Fruit fly (Drosophila melanogaster) whole organism, pupa: ENCODE results near the gene rk.
A peak's percentile ranks its signal among the peaks of the same experiment; 100 is the strongest.

Source experiments
- CG10348 ChIP-seq: fragments of 200-800 bp; sonication (Bioruptor generic); IDR thresholded peaks from 2 replicates; pipeline ENCODE4 v1.3.6; 2022; ENCODE audit warnings: missing biosample characterization, missing genetic modification characterization
- CG12605 ChIP-seq: fragments of 200-800 bp; sonication (Bioruptor generic); IDR thresholded peaks from 2 replicates; pipeline ENCODE4 v1.3.6; 2022; ENCODE audit warnings: missing biosample characterization, missing genetic modification characterization
- CG13204 ChIP-seq: fragments of 200-800 bp; sonication (Bioruptor generic); optimal IDR thresholded peaks from 2 replicates; lab custom pipeline; 2018; ENCODE audit warnings: missing biosample characterization, mild to moderate bottlenecking, missing genetic modification characterization, moderate library complexity
- CG14655 ChIP-seq: fragments of 200-800 bp; sonication (Bioruptor generic); optimal IDR thresholded peaks from 3 replicates; lab custom pipeline; 2017; ENCODE audit warnings: mild to moderate bottlenecking, missing biosample characterization, missing genetic modification reagents, missing genetic modification characterization
- CG15710 ChIP-seq: fragments of 200-800 bp; sonication (Bioruptor generic); optimal IDR thresholded peaks from 2 replicates; lab custom pipeline; 2018; ENCODE audit warnings: missing biosample characterization, mild to moderate bottlenecking, missing genetic modification characterization, moderate library complexity
- CG17806 ChIP-seq: fragments of 200-800 bp; sonication (Bioruptor generic); optimal IDR thresholded peaks from 2 replicates; lab custom pipeline; 2018; ENCODE audit warnings: missing biosample characterization, mild to moderate bottlenecking, missing genetic modification characterization, moderate library complexity
- CG32121 ChIP-seq: fragments of 200-800 bp; sonication (Bioruptor generic); IDR thresholded peaks from 2 replicates; pipeline ENCODE4 v1.3.6; 2022; ENCODE audit warnings: missing biosample characterization, missing genetic modification characterization
- CG34367 ChIP-seq: fragments of 200-800 bp; sonication (Bioruptor generic); optimal IDR thresholded peaks from 2 replicates; lab custom pipeline; 2018; ENCODE audit warnings: missing biosample characterization, mild to moderate bottlenecking, missing genetic modification characterization
- CG4496 ChIP-seq: fragments of 200-800 bp; sonication (Bioruptor generic); IDR thresholded peaks from 3 replicates; pipeline ENCODE4 v1.3.6; 2022; ENCODE audit warnings: missing biosample characterization, missing genetic modification characterization
- CG8159 ChIP-seq: fragments of 200-800 bp; sonication (Bioruptor generic); optimal IDR thresholded peaks from 3 replicates; lab custom pipeline; 2018; ENCODE audit warnings: missing biosample characterization, mild to moderate bottlenecking, missing genetic modification characterization, moderate library complexity
- CG8301 ChIP-seq: fragments of 200-800 bp; sonication (Bioruptor generic); optimal IDR thresholded peaks from 2 replicates; lab custom pipeline; 2018; ENCODE audit warnings: missing biosample characterization, mild to moderate bottlenecking, missing genetic modification characterization
- CG9948 ChIP-seq: fragments of 200-800 bp; sonication (Bioruptor generic); optimal IDR thresholded peaks from 2 replicates; lab custom pipeline; 2018; ENCODE audit warnings: missing biosample characterization, mild to moderate bottlenecking, missing genetic modification characterization, moderate library complexity
- D1 ChIP-seq: fragments of 200-800 bp; sonication (Bioruptor generic); optimal IDR thresholded peaks from 2 replicates; lab custom pipeline; 2018; ENCODE audit warnings: missing biosample characterization, mild to moderate bottlenecking, missing genetic modification characterization, moderate library complexity
- EcR ChIP-seq: fragments of 200-800 bp; sonication (Bioruptor generic); optimal IDR thresholded peaks from 3 replicates; lab custom pipeline; 2019; ENCODE audit warnings: missing biosample characterization, missing genetic modification characterization, mild to moderate bottlenecking, moderate library complexity, missing genetic modification reagents
- Ets98B ChIP-seq: fragments of 200-800 bp; sonication (Bioruptor generic); IDR thresholded peaks from 2 replicates; pipeline ENCODE4 v1.3.6; 2022; ENCODE audit warnings: missing biosample characterization, missing genetic modification characterization
- Pif1A ChIP-seq: fragments of 200-800 bp; sonication (Bioruptor generic); optimal IDR thresholded peaks from 3 replicates; lab custom pipeline; 2016; ENCODE audit warnings: missing biosample characterization, missing genetic modification characterization
- Pif1B ChIP-seq: fragments of 200-800 bp; sonication (Bioruptor generic); optimal IDR thresholded peaks from 3 replicates; lab custom pipeline; 2016; ENCODE audit warnings: missing biosample characterization, missing genetic modification characterization
- Snoo ChIP-seq: fragments of 200-800 bp; sonication (Bioruptor generic); optimal IDR thresholded peaks from 3 replicates; lab custom pipeline; 2017; ENCODE audit warnings: missing biosample characterization, mild to moderate bottlenecking, missing genetic modification characterization, inconsistent platforms
- fd96Ca ChIP-seq: fragments of 200-800 bp; sonication (Bioruptor generic); IDR thresholded peaks from 3 replicates; pipeline ENCODE4 v1.3.6; 2022; ENCODE audit warnings: missing biosample characterization, missing genetic modification characterization
- gl ChIP-seq: fragments of 200-800 bp; sonication (Bioruptor generic); optimal IDR thresholded peaks from 2 replicates; lab custom pipeline; 2018; ENCODE audit warnings: missing biosample characterization, mild to moderate bottlenecking, missing genetic modification characterization
- rn ChIP-seq: fragments of 200-800 bp; sonication (Bioruptor generic); IDR thresholded peaks from 2 replicates; pipeline ENCODE4 v1.3.6; 2022; ENCODE audit warnings: missing biosample characterization, missing genetic modification characterization

Gene rk

dm6 chr2L:14001078-14001477 is at the start of gene rk:
TSS of gene rk (minus strand) at chr2L:14001248.
- 0 out of 3 replicates have a peak, but pooled peaks have one; percentile 25 for TF ChIP-seq CG4496 (GFP tag; lab: Robert Waterston, UW)
- no peak for TF ChIP-seq rn (GFP tag; lab: Robert Waterston, UW)
- TF ChIP-seq CG32121: no peak
- TF ChIP-seq Pif1B (GFP tag; lab: Kevin White, UChicago): no peak
- no peak for TF ChIP-seq CG12605 (GFP tag; lab: Robert Waterston, UW)
- TF ChIP-seq Ets98B (GFP tag; lab: Robert Waterston, UW): no peak
- no peak for TF ChIP-seq CG34367 (tag; lab: Kevin White, UChicago)

DNA sequence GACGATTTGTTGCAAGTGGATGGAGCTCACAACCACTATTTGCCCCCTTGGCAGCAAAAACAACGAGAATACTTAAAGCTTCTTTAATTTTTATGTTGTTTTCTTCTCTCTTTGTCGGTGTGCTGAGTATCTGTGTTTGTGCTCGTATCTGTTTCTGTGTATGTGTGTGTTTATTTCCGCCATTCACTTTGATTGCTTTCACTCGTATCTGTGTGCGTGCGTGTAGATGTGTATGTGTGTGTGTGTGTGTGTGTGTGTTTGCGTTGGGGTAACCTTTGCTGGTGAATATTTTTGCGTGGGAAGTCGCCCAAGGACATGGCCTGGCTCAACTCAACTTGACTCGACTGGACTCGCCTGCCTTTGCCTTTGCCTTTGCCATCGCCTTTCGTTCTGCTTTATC is 48.9 kb upstream of the rk start:
- TF ChIP-seq CG17806 (tag; lab: Kevin White, UChicago): no peak
- TF ChIP-seq CG34367 (tag; lab: Kevin White, UChicago): no peak
- no peak for TF ChIP-seq CG10348 (GFP tag; lab: Robert Waterston, UW)
- no peak for TF ChIP-seq Pif1A (GFP tag; lab: Kevin White, UChicago)
- no peak for TF ChIP-seq CG15710 (tag; lab: Kevin White, UChicago)
- TF ChIP-seq CG12605 (GFP tag; lab: Robert Waterston, UW): no peak
- TF ChIP-seq CG8301 (tag; lab: Kevin White, UChicago): no peak
- TF ChIP-seq gl (tag; lab: Kevin White, UChicago): no peak
- TF ChIP-seq fd96Ca (GFP tag; lab: Robert Waterston, UW): no peak
- no peak for TF ChIP-seq Snoo (tag; lab: Kevin White, UChicago)
- TF ChIP-seq, all 21 proteins: peak for 0

dm6 chr2L:14047170-14047632 is 46.2 kb upstream of the rk start, which contains the start of gene NimC4:
TSS of gene NimC4 (plus strand) at chr2L:14047582.
- TF ChIP-seq CG32121: peak; percentile 54; the same call in 1 of the 2 replicates
- no peak for TF ChIP-seq CG10348 (GFP tag; lab: Robert Waterston, UW)
- peak; percentile 64 for TF ChIP-seq CG8159 (tag; lab: Kevin White, UChicago)
- TF ChIP-seq CG4496 (GFP tag; lab: Robert Waterston, UW): peak; percentile 67
- TF ChIP-seq fd96Ca (GFP tag; lab: Robert Waterston, UW): peak; percentile 79
- peak; percentile 51 for TF ChIP-seq CG34367 (tag; lab: Kevin White, UChicago)
- TF ChIP-seq CG15710 (tag; lab: Kevin White, UChicago): peak; percentile 67
- TF ChIP-seq Snoo (tag; lab: Kevin White, UChicago): no peak
- no peak for TF ChIP-seq Pif1B (GFP tag; lab: Kevin White, UChicago)
- peak; percentile 70 for TF ChIP-seq CG14655
- TF ChIP-seq CG9948: no peak
- peak; percentile 64 for TF ChIP-seq CG8301 (tag; lab: Kevin White, UChicago)
- no peak for TF ChIP-seq D1 (tag; lab: Kevin White, UChicago)
- peak; percentile 54; the same call in 1 of the 2 replicates for TF ChIP-seq rn (GFP tag; lab: Robert Waterston, UW)
- TF ChIP-seq CG17806 (tag; lab: Kevin White, UChicago): no peak
- no peak for TF ChIP-seq CG13204 (GFP tag; lab: Kevin White, UChicago)
- TF ChIP-seq Ets98B (GFP tag; lab: Robert Waterston, UW): peak; percentile 56
- TF ChIP-seq EcR (GFP tag; lab: Kevin White, UChicago): no peak
- peak; percentile 38 for TF ChIP-seq gl (tag; lab: Kevin White, UChicago)
- peak; percentile 22 for TF ChIP-seq Pif1A (GFP tag; lab: Kevin White, UChicago)
- peak; percentile 67; the same call in 1 of the 2 replicates for TF ChIP-seq CG12605 (GFP tag; lab: Robert Waterston, UW)
- TF ChIP-seq, all 21 proteins: peak for 13

DNA sequence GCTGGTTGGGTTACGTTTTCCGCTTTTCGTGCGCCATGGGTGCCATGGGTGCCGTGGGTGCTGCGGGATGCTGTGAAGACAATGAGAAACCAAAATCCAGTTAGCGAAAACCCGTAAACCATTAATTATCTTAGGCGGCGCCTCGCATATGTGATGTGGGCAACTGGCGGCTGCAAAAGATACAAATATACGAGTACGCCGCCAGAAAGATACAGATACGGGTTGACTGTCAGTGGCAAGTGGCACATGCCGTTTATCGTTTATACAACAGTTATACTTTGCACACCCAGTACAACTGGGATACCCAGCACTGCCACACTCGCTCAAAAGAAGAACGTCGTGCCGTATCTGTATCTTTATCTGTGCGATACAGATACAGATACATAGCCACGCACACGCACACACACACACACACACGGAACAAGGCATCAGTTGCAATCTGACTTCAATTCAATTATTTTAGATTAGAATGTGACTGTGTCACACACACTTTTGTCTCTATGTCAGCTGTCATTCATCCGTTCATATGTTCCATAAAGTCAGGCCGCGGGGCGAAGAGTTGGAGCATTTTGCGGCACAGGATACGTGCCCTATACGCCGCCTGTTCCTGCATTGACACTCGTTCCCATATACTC is 44.6 kb upstream of the rk start:
- TF ChIP-seq fd96Ca (GFP tag; lab: Robert Waterston, UW) (no peak), D1 (tag; lab: Kevin White, UChicago) (no peak), CG34367 (tag; lab: Kevin White, UChicago) (no peak), CG12605 (GFP tag; lab: Robert Waterston, UW) (no peak), CG17806 (tag; lab: Kevin White, UChicago) (no peak), CG14655 (no peak), rn (GFP tag; lab: Robert Waterston, UW) (no peak), CG8301 (tag; lab: Kevin White, UChicago) (no peak), CG4496 (GFP tag; lab: Robert Waterston, UW) (no peak), CG8159 (tag; lab: Kevin White, UChicago) (no peak), Pif1B (GFP tag; lab: Kevin White, UChicago) (no peak), CG9948 (no peak), Snoo (tag; lab: Kevin White, UChicago) (no peak), CG10348 (GFP tag; lab: Robert Waterston, UW) (no peak), gl (tag; lab: Kevin White, UChicago) (no peak), CG32121 (no peak), Pif1A (GFP tag; lab: Kevin White, UChicago) (no peak)

DNA sequence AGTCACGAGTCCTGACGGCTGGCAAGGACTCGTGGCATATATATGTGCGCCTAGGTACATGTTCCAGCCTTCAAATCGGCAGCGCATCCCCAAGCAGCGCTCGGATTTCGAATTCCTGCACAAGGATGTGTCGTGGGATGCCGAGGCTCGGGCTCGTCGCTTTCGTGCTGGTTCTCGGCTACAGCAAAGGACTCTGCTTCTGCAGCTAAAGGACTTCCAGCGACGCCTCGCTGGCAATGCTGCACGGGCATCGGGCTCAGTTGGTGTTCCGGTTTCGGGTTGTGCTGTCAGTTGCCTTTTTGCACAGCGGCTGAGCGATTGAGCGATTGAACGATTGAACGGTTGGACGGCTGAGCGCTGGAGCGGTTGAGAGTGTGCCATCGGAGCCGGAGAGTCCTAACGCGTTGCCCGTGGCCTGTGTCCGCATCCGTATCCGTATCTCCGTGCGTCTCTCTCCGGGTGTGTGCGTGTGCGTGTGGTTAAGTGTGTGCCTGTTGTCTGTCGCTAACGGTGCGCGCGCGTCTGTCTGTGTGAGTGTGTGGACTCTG is 39.0 kb upstream of the rk start, which contains the start of gene nAChRalpha5:
Gene nAChRalpha5, plus strand, starts transcription at position 235 of the 548 bp plus-strand sequence.
- TF ChIP-seq Ets98B (GFP tag; lab: Robert Waterston, UW) (no peak), gl (tag; lab: Kevin White, UChicago) (no peak), fd96Ca (GFP tag; lab: Robert Waterston, UW) (no peak), CG14655 (no peak), rn (GFP tag; lab: Robert Waterston, UW) (no peak), CG4496 (GFP tag; lab: Robert Waterston, UW) (no peak), Pif1A (GFP tag; lab: Kevin White, UChicago) (no peak), Snoo (tag; lab: Kevin White, UChicago) (no peak)
